Fruit fly (Drosophila melanogaster) whole organism, embryonic: ENCODE data around the gene CG6511.

Experiments used
- Ada2b ChIP-seq: fragments of 200-800 bp; sonication (Bioruptor generic); IDR thresholded peaks from 2 replicates; pipeline ENCODE4 v1.3.6; 2022; ENCODE audit warnings: missing biosample characterization, missing genetic modification characterization
- Adf1 ChIP-seq: fragments of 200-800 bp; sonication (Bioruptor generic); IDR thresholded peaks from 2 replicates; pipeline ENCODE4 v1.3.6; 2022; ENCODE audit warnings: missing biosample characterization, missing genetic modification characterization
- BEAF-32 ChIP-seq: fragments of 200-800 bp; sonication (Bioruptor generic); optimal IDR thresholded peaks from 3 replicates; lab custom pipeline; 2017; ENCODE audit warnings: missing biosample characterization, missing genetic modification characterization, mild to moderate bottlenecking, moderate library complexity, missing genetic modification reagents
- CG10267 ChIP-seq: fragments of 200-800 bp; sonication (Bioruptor generic); optimal IDR thresholded peaks from 2 replicates; lab custom pipeline; 2018; ENCODE audit warnings: missing biosample characterization, mild to moderate bottlenecking, missing genetic modification characterization, moderate library complexity
- CG10274 ChIP-seq: fragments of 200-800 bp; sonication (Bioruptor generic); optimal IDR thresholded peaks from 3 replicates; lab custom pipeline; 2017; ENCODE audit warnings: missing biosample characterization, mild to moderate bottlenecking, missing genetic modification characterization
- CG11085 ChIP-seq: fragments of 200-800 bp; sonication (Bioruptor generic); IDR thresholded peaks from 2 replicates; pipeline ENCODE4 v1.3.6; 2022; ENCODE audit warnings: missing biosample characterization, missing genetic modification characterization
- CG11398 ChIP-seq: fragments of 200-800 bp; sonication (Bioruptor generic); optimal IDR thresholded peaks from 2 replicates; lab custom pipeline; 2016; ENCODE audit warnings: missing biosample characterization, missing genetic modification characterization
- CG13296 ChIP-seq: fragments of 200-800 bp; sonication (Bioruptor generic); optimal IDR thresholded peaks from 3 replicates; lab custom pipeline; 2018; ENCODE audit warnings: missing biosample characterization, mild to moderate bottlenecking, missing genetic modification characterization
- CG13894 ChIP-seq: fragments of 200-800 bp; sonication (Bioruptor generic); optimal IDR thresholded peaks from 3 replicates; lab custom pipeline; 2018; ENCODE audit warnings: missing biosample characterization, mild to moderate bottlenecking, missing genetic modification characterization, moderate library complexity
- CG14667 ChIP-seq: fragments of 200-800 bp; sonication (Bioruptor generic); IDR thresholded peaks from 2 replicates; pipeline ENCODE4 v1.3.6; 2022; ENCODE audit warnings: missing biosample characterization, missing genetic modification characterization
- CG17186 ChIP-seq: fragments of 200-800 bp; sonication (Bioruptor generic); optimal IDR thresholded peaks from 3 replicates; lab custom pipeline; 2017; ENCODE audit warnings: missing biosample characterization, missing genetic modification reagents, missing genetic modification characterization
- CG18599 ChIP-seq: fragments of 200-800 bp; sonication (Bioruptor generic); optimal IDR thresholded peaks from 3 replicates; lab custom pipeline; 2017; ENCODE audit warnings: missing biosample characterization, missing genetic modification characterization, mild to moderate bottlenecking, moderate library complexity, missing genetic modification reagents
- CG34376 ChIP-seq: fragments of 200-800 bp; sonication (Bioruptor generic); optimal IDR thresholded peaks from 2 replicates; lab custom pipeline; 2018; ENCODE audit warnings: missing biosample characterization, mild to moderate bottlenecking, missing genetic modification characterization
- CG34422 ChIP-seq: fragments of 200-800 bp; sonication (Bioruptor generic); IDR thresholded peaks from 3 replicates; pipeline ENCODE4 v1.3.6; 2022; ENCODE audit warnings: missing biosample characterization, missing genetic modification characterization
- CG3726 ChIP-seq: fragments of 200-800 bp; sonication (Bioruptor generic); IDR thresholded peaks from 3 replicates; pipeline ENCODE4, ENCODE4 v1.3.6; 2022; ENCODE audit warnings: missing biosample characterization, missing genetic modification characterization
- CG4404 ChIP-seq: fragments of 200-800 bp; sonication (Bioruptor generic); IDR thresholded peaks from 2 replicates; pipeline ENCODE4 v1.3.6; 2022; ENCODE audit warnings: missing biosample characterization, missing genetic modification characterization
- CG6683 ChIP-seq: fragments of 200-800 bp; sonication (Bioruptor generic); optimal IDR thresholded peaks from 2 replicates; lab custom pipeline; 2017; ENCODE audit warnings: missing biosample characterization, mild to moderate bottlenecking, missing genetic modification characterization, missing genetic modification reagents
- CG6765 ChIP-seq: fragments of 200-800 bp; sonication (Bioruptor generic); optimal IDR thresholded peaks from 3 replicates; lab custom pipeline; 2017; ENCODE audit warnings: missing biosample characterization, mild to moderate bottlenecking, missing genetic modification characterization
- CG8089 ChIP-seq: fragments of 200-800 bp; sonication (Bioruptor generic); optimal IDR thresholded peaks from 3 replicates; lab custom pipeline; 2016; ENCODE audit warnings: missing biosample characterization, missing genetic modification characterization
- CG9215 ChIP-seq: fragments of 200-800 bp; sonication (Bioruptor generic); IDR thresholded peaks from 2 replicates; pipeline ENCODE4 v1.3.6; 2022; ENCODE audit warnings: missing biosample characterization, missing genetic modification characterization
- CrebB ChIP-seq: fragments of 200-800 bp; sonication (Bioruptor generic); optimal IDR thresholded peaks from 3 replicates; lab custom pipeline; 2018; ENCODE audit warnings: missing biosample characterization, mild to moderate bottlenecking, missing genetic modification characterization
- Gsc ChIP-seq: fragments of 200-800 bp; sonication (Bioruptor generic); IDR thresholded peaks from 2 replicates; pipeline ENCODE4 v1.3.6; 2022; ENCODE audit warnings: missing biosample characterization, missing genetic modification characterization
- Hey ChIP-seq: fragments of 200-800 bp; sonication (Bioruptor generic); optimal IDR thresholded peaks from 3 replicates; lab custom pipeline; 2018; ENCODE audit warnings: missing biosample characterization, mild to moderate bottlenecking, missing genetic modification characterization
- Hr51 ChIP-seq, 2 experiments: fragments of 200-800 bp; sonication (Bioruptor generic); optimal IDR thresholded peaks; 2 replicates in 1 of 2; 3 replicates in 1 of 2; lab custom pipeline; 2016 to 2018; ENCODE audit warnings: missing biosample characterization in 2 of 2, missing genetic modification characterization in 2 of 2, mild to moderate bottlenecking in 1 of 2, moderate library complexity in 1 of 2
- Hr78 ChIP-seq, 2 experiments: fragments of 200-800 bp in 1 of 2; fragments of >200 bp in 1 of 2; sonication (Bioruptor generic) in 1 of 2; optimal IDR thresholded peaks; 2 replicates each; lab custom pipeline; 2017 to 2019; ENCODE audit warnings: missing biosample characterization in 2 of 2, missing genetic modification characterization in 2 of 2, mild to moderate bottlenecking in 1 of 2, moderate library complexity in 1 of 2
- Med ChIP-seq: fragments of 200-800 bp; sonication (Bioruptor generic); peaks from one replicate; lab custom pipeline; 2016; ENCODE audit warnings: missing biosample characterization, missing genetic modification characterization, mild to moderate bottlenecking, inconsistent platforms, moderate library complexity
- Nf-YC ChIP-seq: fragments of 200-800 bp; optimal IDR thresholded peaks from 3 replicates; lab custom pipeline; 2019; ENCODE audit warnings: missing biosample characterization, mild to moderate bottlenecking, missing genetic modification characterization, moderate library complexity
- Poxn ChIP-seq: fragments of 200-800 bp; sonication (Bioruptor generic); IDR thresholded peaks from 2 replicates; pipeline ENCODE4 v1.3.6; 2022; ENCODE audit warnings: missing biosample characterization, missing genetic modification characterization
- Ravus ChIP-seq: fragments of 200-800 bp; sonication (Bioruptor generic); IDR thresholded peaks from 2 replicates; pipeline ENCODE4 v1.3.6; 2022; ENCODE audit warnings: missing biosample characterization, missing genetic modification characterization
- Rfx ChIP-seq: fragments of 200-800 bp; sonication (Bioruptor generic); IDR thresholded peaks from 2 replicates; pipeline ENCODE4 v1.3.6; 2022; ENCODE audit warnings: missing biosample characterization, missing genetic modification characterization
- abd-A ChIP-seq: fragments of 200-800 bp; sonication (Bioruptor generic); optimal IDR thresholded peaks from 3 replicates; lab custom pipeline; 2019; ENCODE audit warnings: missing biosample characterization, mild to moderate bottlenecking, missing genetic modification characterization, moderate library complexity
- dmrt99B ChIP-seq: fragments of 200-800 bp; sonication (Bioruptor generic); optimal IDR thresholded peaks from 2 replicates; lab custom pipeline; 2018; ENCODE audit warnings: missing biosample characterization, mild to moderate bottlenecking, missing genetic modification characterization, moderate library complexity
- eyg ChIP-seq: fragments of 200-800 bp; sonication (Bioruptor generic); optimal IDR thresholded peaks from 3 replicates; lab custom pipeline; 2016; ENCODE audit warnings: missing biosample characterization, missing genetic modification characterization
- ftz-f1 ChIP-seq: fragments of 200-800 bp; sonication (Bioruptor generic); optimal IDR thresholded peaks from 2 replicates; lab custom pipeline; 2016; ENCODE audit warnings: missing biosample characterization, missing genetic modification characterization
- gcm ChIP-seq: fragments of 200-800 bp; sonication (Bioruptor generic); optimal IDR thresholded peaks from 2 replicates; lab custom pipeline; 2019; ENCODE audit warnings: missing biosample characterization, mild to moderate bottlenecking, missing genetic modification characterization, moderate library complexity
- gem ChIP-seq: fragments of 200-800 bp; sonication (Bioruptor generic); optimal IDR thresholded peaks from 2 replicates; lab custom pipeline; 2019; ENCODE audit warnings: missing biosample characterization, mild to moderate bottlenecking, missing genetic modification characterization, moderate library complexity
- gsb-n ChIP-seq: fragments of 200-800 bp; sonication (Bioruptor generic); optimal IDR thresholded peaks from 3 replicates; lab custom pipeline; 2018; ENCODE audit warnings: missing biosample characterization, mild to moderate bottlenecking, missing genetic modification characterization
- ham ChIP-seq: fragments of 200-800 bp; sonication (Bioruptor generic); IDR thresholded peaks from 2 replicates; pipeline ENCODE4 v1.3.6; 2022; ENCODE audit warnings: missing biosample characterization, missing genetic modification characterization
- hkb ChIP-seq, 2 experiments: fragments of 200-800 bp in 1 of 2; fragments of >200 bp in 1 of 2; sonication (Bioruptor generic) in 1 of 2; IDR thresholded peaks in 1 of 2; optimal IDR thresholded peaks in 1 of 2; 2 replicates each; pipeline versions ENCODE4 v1.3.6 to Lab custom; 2017 to 2022; ENCODE audit warnings: missing biosample characterization in 1 of 2, missing genetic modification characterization in 1 of 2
- lab ChIP-seq: fragments of 200-800 bp; sonication (Bioruptor generic); optimal IDR thresholded peaks from 3 replicates; lab custom pipeline; 2017; ENCODE audit warnings: missing biosample characterization, missing genetic modification characterization, mild to moderate bottlenecking, moderate library complexity, missing genetic modification reagents
- pb ChIP-seq: fragments of 200-800 bp; sonication (Bioruptor generic); optimal IDR thresholded peaks from 3 replicates; lab custom pipeline; 2016; ENCODE audit warnings: missing biosample characterization, missing genetic modification characterization
- sc ChIP-seq, 3 experiments: fragments of >200 bp in 2 of 3; fragments of 200-800 bp in 1 of 3; sonication (Bioruptor generic) in 1 of 3; optimal IDR thresholded peaks; 2 replicates in 2 of 3; 3 replicates in 1 of 3; lab custom pipeline; 2017; ENCODE audit warnings: mild to moderate bottlenecking in 1 of 3, missing biosample characterization in 1 of 3, missing genetic modification characterization in 1 of 3, missing genetic modification reagents in 1 of 3
- sd ChIP-seq: fragments of 200-800 bp; sonication (Bioruptor generic); optimal IDR thresholded peaks from 3 replicates; lab custom pipeline; 2018; ENCODE audit warnings: missing biosample characterization, mild to moderate bottlenecking, missing genetic modification characterization, moderate library complexity
- seq ChIP-seq: fragments of 200-800 bp; sonication (Bioruptor generic); IDR thresholded peaks from 2 replicates; pipeline ENCODE4 v1.3.6; 2022; ENCODE audit warnings: missing biosample characterization, missing genetic modification characterization
- shn ChIP-seq: fragments of 200-800 bp; sonication (Bioruptor generic); optimal IDR thresholded peaks from 3 replicates; lab custom pipeline; 2016; ENCODE audit warnings: missing biosample characterization, missing genetic modification characterization
- unc-4 ChIP-seq: fragments of 200-800 bp; sonication (Bioruptor generic); IDR thresholded peaks from 2 replicates; pipeline ENCODE4 v1.3.6; 2022; ENCODE audit warnings: missing biosample characterization, missing genetic modification characterization; ENCODE audit not compliant: partially characterized antibody
- wdn ChIP-seq: fragments of 200-800 bp; sonication (Bioruptor generic); IDR thresholded peaks from 2 replicates; pipeline ENCODE4 v1.3.6; 2022; ENCODE audit warnings: missing biosample characterization, missing genetic modification characterization

Gene CG6511

DNA sequence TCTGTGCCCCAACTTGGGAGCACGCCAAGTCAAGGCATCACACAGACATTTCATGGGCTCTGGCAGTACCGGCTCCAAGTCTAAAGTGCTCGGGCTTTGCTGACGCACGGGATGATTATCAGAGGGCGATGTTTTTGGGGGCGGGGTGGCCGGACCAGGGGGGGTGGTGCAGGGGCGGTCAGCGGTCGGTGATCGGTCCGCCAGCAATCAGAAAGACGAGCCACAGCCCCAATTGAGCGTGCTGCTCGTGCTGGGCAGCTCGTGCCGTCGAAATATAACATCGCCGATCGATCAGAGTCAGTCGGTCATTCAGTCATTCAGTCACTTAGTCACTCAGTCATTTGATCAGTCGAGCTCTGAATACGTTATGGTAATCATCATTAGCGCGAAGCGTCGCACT lies 23.3 kb upstream of the CG6511 start (continued):
- TF ChIP-seq Nf-YC (tag; lab: Kevin White, UChicago), result peak; percentile 44
- no peak for TF ChIP-seq shn (GFP tag; lab: Kevin White, UChicago)
- TF ChIP-seq Gsc (GFP tag; lab: Robert Waterston, UW), result no peak
- TF ChIP-seq dmrt99B (tag; lab: Kevin White, UChicago), result no peak
- 0 out of 2 replicates have a peak, but pooled peaks have one; percentile 39 for TF ChIP-seq seq
- peak; percentile 65 for TF ChIP-seq abd-A
- no peak for TF ChIP-seq pb
- TF ChIP-seq lab (GFP tag; lab: Kevin White, UChicago), result peak; percentile 89
- no peak for TF ChIP-seq CG6765 (GFP tag; lab: Kevin White, UChicago)
- peak; percentile 58 for TF ChIP-seq CG18599 (GFP tag; lab: Kevin White, UChicago)
- TF ChIP-seq CrebB (tag; lab: Kevin White, UChicago), result no peak
- TF ChIP-seq ham, result 0 out of 2 replicates have a peak, but pooled peaks have one; percentile 36
- no peak for TF ChIP-seq CG3726 (GFP tag; lab: Robert Waterston, UW)
- TF ChIP-seq gcm, result no peak
- no peak for TF ChIP-seq BEAF-32 (GFP tag; lab: Kevin White, UChicago)
- no peak for TF ChIP-seq CG4404
- no peak for TF ChIP-seq CG14667 (GFP tag; lab: Robert Waterston, UW)
- TF ChIP-seq Adf1 (GFP tag; lab: Robert Waterston, UW), result peak; percentile 69
- TF ChIP-seq CG11085 (GFP tag; lab: Robert Waterston, UW), result no peak
- TF ChIP-seq CG9215, result no peak
- no peak for TF ChIP-seq CG6683 (GFP tag; lab: Kevin White, UChicago)
- TF ChIP-seq gsb-n (tag; lab: Kevin White, UChicago), result no peak
- TF ChIP-seq CG34422 (GFP tag; lab: Robert Waterston, UW), result no peak
- peak; percentile 10 for TF ChIP-seq sd
- TF ChIP-seq CG10267 (tag; lab: Kevin White, UChicago), result no peak
- no peak for TF ChIP-seq CG11398 (GFP tag; lab: Kevin White, UChicago)
- no peak for TF ChIP-seq hkb (optimal IDR thresholded peaks at IDR 0.05; lab: Kevin White, UChicago)
- 0 out of 2 replicates have a peak, but pooled peaks have one; percentile 27 for TF ChIP-seq hkb (GFP tag; IDR thresholded peaks at IDR 0.05; lab: Robert Waterston, UW)

DNA sequence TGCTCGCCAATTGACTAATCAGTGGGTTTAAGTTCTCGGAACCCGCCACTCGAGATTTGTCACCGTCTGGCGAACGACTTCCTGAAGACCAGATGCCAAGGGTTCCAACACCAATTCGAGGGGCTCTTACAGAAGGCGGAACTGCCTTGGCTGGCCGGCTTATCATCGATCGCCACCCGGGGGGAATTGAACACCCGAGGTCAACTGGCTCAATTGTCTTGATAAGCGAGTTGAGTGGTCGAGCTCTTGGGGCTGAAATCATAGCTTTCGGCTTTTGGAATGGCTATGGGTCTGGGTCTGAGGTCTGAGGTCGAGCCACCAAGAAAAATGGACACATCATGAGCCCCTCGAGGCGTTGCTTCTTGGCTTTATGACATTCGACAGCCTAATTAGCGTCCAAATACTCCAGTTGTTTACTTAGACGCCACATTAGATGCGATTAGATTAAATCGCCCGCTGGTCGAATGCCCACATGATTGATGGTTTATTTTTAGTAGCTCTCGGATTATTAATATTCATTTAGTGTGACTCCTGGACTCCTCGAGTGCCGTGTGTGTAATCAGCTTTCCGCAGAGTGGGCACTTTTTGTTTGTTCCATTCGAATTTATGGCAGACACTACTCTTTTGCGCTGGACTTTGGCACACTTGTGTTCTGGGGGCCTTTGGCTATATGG lies 22.5 kb upstream of the CG6511 start:
- no peak for TF ChIP-seq Poxn (GFP tag; lab: Robert Waterston, UW)
- TF ChIP-seq Rfx (GFP tag; lab: Robert Waterston, UW), result no peak
- no peak for TF ChIP-seq CG11398 (GFP tag; lab: Kevin White, UChicago)
- TF ChIP-seq Med (GFP tag; lab: Kevin White, UChicago), result peak; percentile 66
- TF ChIP-seq CG34376, result peak; percentile 85
- no peak for TF ChIP-seq shn (GFP tag; lab: Kevin White, UChicago)
- TF ChIP-seq ham, result 0 out of 2 replicates have a peak, but pooled peaks have one; percentile 32
- TF ChIP-seq CG10274 (GFP tag; lab: Kevin White, UChicago), result no peak
- no peak for TF ChIP-seq wdn (GFP tag; lab: Robert Waterston, UW)
- TF ChIP-seq CG8089 (GFP tag; lab: Kevin White, UChicago), result no peak
- peak; percentile 22 for TF ChIP-seq CG13296 (GFP tag; lab: Kevin White, UChicago)
- peak; percentile 68 for TF ChIP-seq sd
- TF ChIP-seq Ada2b, result no peak
- no peak for TF ChIP-seq eyg (GFP tag; lab: Kevin White, UChicago)
- TF ChIP-seq Hr51 (GFP tag; optimal IDR thresholded peaks at IDR 0.05; lab: Kevin White, UChicago), result no peak
- TF ChIP-seq Hr78 (GFP tag; optimal IDR thresholded peaks at IDR 0.05; lab: Kevin White, UChicago), result peak in 1 of 2 experiments; percentile 96
- TF ChIP-seq CG4404, result no peak
- no peak for TF ChIP-seq gem (tag; lab: Kevin White, UChicago)
- peak; percentile 94 for TF ChIP-seq ftz-f1
- TF ChIP-seq CG17186 (GFP tag; lab: Kevin White, UChicago), result no peak
- TF ChIP-seq Hey, result peak; percentile 72
- no peak for TF ChIP-seq sc (optimal IDR thresholded peaks at IDR 0.05; lab: Kevin White, UChicago)
- TF ChIP-seq sc (GFP tag; optimal IDR thresholded peaks at IDR 0.05; lab: Kevin White, UChicago), result no peak
- no peak for TF ChIP-seq Ravus (GFP tag; lab: Robert Waterston, UW)
- no peak for TF ChIP-seq CG13894 (tag; lab: Kevin White, UChicago)
- no peak for TF ChIP-seq unc-4 (GFP tag; lab: Robert Waterston, UW)
